Worm (Caenorhabditis elegans) whole organism, L1 larva: Measurements from ENCODE around the gene rde-11.
A peak's percentile ranks its signal among the peaks of the same experiment; 100 is the strongest.

ENCODE experiments used
- C04F5.9 ChIP-seq: sonication (generic microtip); optimal IDR thresholded peaks from 2 replicates; lab custom pipeline; 2016; ENCODE audit warnings: missing genetic modification characterization, missing compliant biosample characterization
- F16B12.6 ChIP-seq: fragments of 150-350 bp; optimal IDR thresholded peaks from 2 replicates; lab custom pipeline; 2014; ENCODE audit warnings: missing biosample characterization, missing genetic modification characterization
- alr-1 ChIP-seq: fragments of 200-800 bp; sonication (Bioruptor generic); optimal IDR thresholded peaks from 2 replicates; lab custom pipeline; 2018; ENCODE audit warnings: borderline replicate concordance, mild to moderate bottlenecking, missing genetic modification characterization, missing compliant biosample characterization
- aly-2 ChIP-seq: fragments of 150-350 bp; optimal IDR thresholded peaks from 2 replicates; lab custom pipeline; 2014; ENCODE audit warnings: missing biosample characterization, missing genetic modification characterization
- ama-1 ChIP-seq: fragments of 150-350 bp; optimal IDR thresholded peaks from 2 replicates; lab custom pipeline; 2014
- blmp-1 ChIP-seq: fragments of 150-350 bp; optimal IDR thresholded peaks from 2 replicates; lab custom pipeline; 2014; ENCODE audit warnings: missing biosample characterization, missing genetic modification characterization
- ceh-63 ChIP-seq: fragments of 200-800 bp; sonication (Bioruptor generic); optimal IDR thresholded peaks from 2 replicates; lab custom pipeline; 2018; ENCODE audit warnings: mild to moderate bottlenecking, missing genetic modification characterization, missing compliant biosample characterization
- ceh-88 ChIP-seq: fragments of 200-800 bp; sonication (Bioruptor generic); IDR thresholded peaks from 2 replicates; pipeline ENCODE4 v1.3.6; 2022; ENCODE audit warnings: missing genetic modification characterization, missing compliant biosample characterization
- ceh-90 ChIP-seq: sonication (generic microtip); optimal IDR thresholded peaks from 2 replicates; lab custom pipeline; 2016; ENCODE audit warnings: missing genetic modification characterization, missing compliant biosample characterization
- dpl-1 ChIP-seq, 3 experiments: fragments of 150-350 bp in 2 of 3; sonication (generic microtip) in 1 of 3; optimal IDR thresholded peaks; 2 replicates each; lab custom pipeline; 2014 to 2017; ENCODE audit warnings: missing biosample characterization in 3 of 3, missing genetic modification characterization in 3 of 3, missing genetic modification reagents in 3 of 3
- dsc-1 ChIP-seq: sonication (generic microtip); optimal IDR thresholded peaks from 2 replicates; lab custom pipeline; 2016; ENCODE audit warnings: mild to moderate bottlenecking, missing genetic modification characterization, missing compliant biosample characterization
- efl-1 ChIP-seq, 4 experiments: fragments of 150-350 bp; optimal IDR thresholded peaks in 3 of 4; peaks in 1 of 4; 1 replicate in 1 of 4; 2 replicates in 3 of 4; lab custom pipeline; 2014; ENCODE audit warnings: missing biosample characterization in 2 of 4, missing genetic modification characterization in 2 of 4, missing genetic modification reagents in 2 of 4
- egl-27 ChIP-seq, 2 experiments: fragments of 150-350 bp in 1 of 2; sonication (generic microtip); optimal IDR thresholded peaks; 3 replicates each; lab custom pipeline; 2017 to 2018; ENCODE audit warnings: missing biosample characterization in 2 of 2, missing genetic modification characterization in 2 of 2, missing genetic modification reagents in 2 of 2
- elt-3 ChIP-seq, 6 experiments: fragments of 150-350 bp in 1 of 6; sonication (generic microtip); optimal IDR thresholded peaks; 2 replicates each; lab custom pipeline; 2017 to 2018; ENCODE audit warnings: missing biosample characterization in 6 of 6, missing genetic modification characterization in 6 of 6, inconsistent platforms in 1 of 6
- fos-1 ChIP-seq: fragments of 150-350 bp; optimal IDR thresholded peaks from 2 replicates; lab custom pipeline; 2014; ENCODE audit warnings: missing biosample characterization, missing genetic modification characterization
- grh-1 ChIP-seq: fragments of 200-800 bp; sonication (Bioruptor generic); IDR thresholded peaks from 2 replicates; pipeline ENCODE4 v1.3.6; 2022; ENCODE audit warnings: missing genetic modification reagents, missing genetic modification characterization, missing compliant biosample characterization
- irx-1 ChIP-seq: sonication (generic microtip); optimal IDR thresholded peaks from 2 replicates; lab custom pipeline; 2016; ENCODE audit warnings: missing genetic modification characterization, missing compliant biosample characterization
- isw-1 ChIP-seq: fragments of 200-800 bp; sonication (Bioruptor generic); IDR thresholded peaks from 2 replicates; pipeline ENCODE4 v1.3.6; 2022; ENCODE audit warnings: missing genetic modification characterization, missing compliant biosample characterization
- jun-1 ChIP-seq: fragments of 150-350 bp; optimal IDR thresholded peaks from 2 replicates; lab custom pipeline; 2014; ENCODE audit warnings: missing biosample characterization, missing genetic modification reagents, missing genetic modification characterization
- lin-15B ChIP-seq: fragments of 150-350 bp; sonication (generic microtip); optimal IDR thresholded peaks from 3 replicates; lab custom pipeline; 2014; ENCODE audit warnings: missing biosample characterization, missing genetic modification characterization
- lin-35 ChIP-seq, 2 experiments: fragments of 150-350 bp; optimal IDR thresholded peaks; 2 replicates each; lab custom pipeline; 2014; ENCODE audit warnings: missing biosample characterization in 2 of 2, missing genetic modification characterization in 2 of 2, missing genetic modification reagents in 2 of 2
- lin-39 ChIP-seq: fragments of 150-350 bp; optimal IDR thresholded peaks from 2 replicates; lab custom pipeline; 2014; ENCODE audit warnings: missing biosample characterization, missing genetic modification reagents, missing genetic modification characterization
- lir-3 ChIP-seq: sonication (generic microtip); optimal IDR thresholded peaks from 2 replicates; lab custom pipeline; 2016; ENCODE audit warnings: mild to moderate bottlenecking, missing genetic modification characterization, moderate library complexity, missing compliant biosample characterization; ENCODE audit not compliant: poor library complexity
- mef-2 ChIP-seq: fragments of 150-350 bp; optimal IDR thresholded peaks from 2 replicates; lab custom pipeline; 2014; ENCODE audit warnings: missing biosample characterization, missing genetic modification characterization
- nhr-11 ChIP-seq: fragments of 150-350 bp; optimal IDR thresholded peaks from 2 replicates; lab custom pipeline; 2014; ENCODE audit warnings: missing biosample characterization, missing genetic modification characterization
- nhr-19 ChIP-seq: fragments of 200-800 bp; sonication (Bioruptor generic); conservative IDR thresholded peaks from 2 replicates; pipeline ENCODE4 v1.3.6; 2022; ENCODE audit warnings: missing genetic modification characterization, missing compliant biosample characterization
- nhr-20 ChIP-seq: sonication (generic microtip); optimal IDR thresholded peaks from 2 replicates; lab custom pipeline; 2016; ENCODE audit warnings: mild to moderate bottlenecking, missing genetic modification characterization, missing compliant biosample characterization
- nhr-28 ChIP-seq: fragments of 150-350 bp; optimal IDR thresholded peaks from 2 replicates; lab custom pipeline; 2014; ENCODE audit warnings: missing biosample characterization, missing genetic modification characterization
- nhr-47 ChIP-seq: sonication (generic microtip); optimal IDR thresholded peaks from 2 replicates; lab custom pipeline; 2016; ENCODE audit warnings: mild to moderate bottlenecking, missing genetic modification characterization, moderate library complexity, missing compliant biosample characterization
- nhr-71 ChIP-seq: sonication (generic microtip); optimal IDR thresholded peaks from 2 replicates; lab custom pipeline; 2016; ENCODE audit warnings: mild to moderate bottlenecking, missing genetic modification characterization, moderate library complexity, missing compliant biosample characterization
- nhr-77 ChIP-seq: fragments of 150-350 bp; optimal IDR thresholded peaks from 2 replicates; lab custom pipeline; 2014; ENCODE audit warnings: missing biosample characterization, missing genetic modification characterization
- nhr-85 ChIP-seq: sonication (generic microtip); peaks from one replicate; lab custom pipeline; 2016; ENCODE audit warnings: missing genetic modification characterization, inconsistent platforms, missing compliant biosample characterization
- nhr-90 ChIP-seq: sonication (generic microtip); optimal IDR thresholded peaks from 2 replicates; lab custom pipeline; 2016; ENCODE audit warnings: mild to moderate bottlenecking, missing genetic modification characterization, missing compliant biosample characterization; ENCODE audit not compliant: poor library complexity
- pag-3 ChIP-seq: sonication (generic microtip); optimal IDR thresholded peaks from 2 replicates; lab custom pipeline; 2017; ENCODE audit warnings: missing genetic modification characterization, mild to moderate bottlenecking, missing compliant biosample characterization, antibody characterized with exemption, borderline replicate concordance; ENCODE audit not compliant: insufficient read depth
- pqm-1 ChIP-seq: sonication (generic microtip); optimal IDR thresholded peaks from 3 replicates; lab custom pipeline; 2017; ENCODE audit warnings: missing biosample characterization, missing genetic modification characterization
- rnt-1 ChIP-seq: sonication (generic microtip); optimal IDR thresholded peaks from 2 replicates; lab custom pipeline; 2016; ENCODE audit warnings: mild to moderate bottlenecking, missing genetic modification characterization, moderate library complexity, missing compliant biosample characterization
- snpc-4 ChIP-seq: fragments of 150-350 bp; optimal IDR thresholded peaks from 2 replicates; lab custom pipeline; 2014; ENCODE audit warnings: missing biosample characterization, missing genetic modification characterization
- swsn-7 ChIP-seq: sonication (generic microtip); optimal IDR thresholded peaks from 2 replicates; lab custom pipeline; 2016; ENCODE audit warnings: missing genetic modification characterization, missing compliant biosample characterization
- tbx-2 ChIP-seq: sonication (generic microtip); optimal IDR thresholded peaks from 2 replicates; lab custom pipeline; 2016; ENCODE audit warnings: missing genetic modification characterization, missing compliant biosample characterization
- tlp-1 ChIP-seq: fragments of 150-350 bp; optimal IDR thresholded peaks from 2 replicates; lab custom pipeline; 2014; ENCODE audit warnings: missing biosample characterization, missing genetic modification characterization
- unc-130 ChIP-seq: fragments of 150-350 bp; optimal IDR thresholded peaks from 2 replicates; lab custom pipeline; 2017; ENCODE audit warnings: missing biosample characterization, missing genetic modification characterization, inconsistent platforms
- unc-62 ChIP-seq: fragments of 150-350 bp; optimal IDR thresholded peaks from 2 replicates; lab custom pipeline; 2014; ENCODE audit warnings: missing biosample characterization, missing genetic modification reagents, missing genetic modification characterization
- xbp-1 ChIP-seq: sonication (generic microtip); optimal IDR thresholded peaks from 2 replicates; lab custom pipeline; 2016; ENCODE audit warnings: missing genetic modification characterization, missing compliant biosample characterization
- zip-4 ChIP-seq: fragments of 200-800 bp; sonication (Bioruptor generic); optimal IDR thresholded peaks from 2 replicates; lab custom pipeline; 2018; ENCODE audit warnings: mild to moderate bottlenecking, missing genetic modification characterization, moderate library complexity, missing compliant biosample characterization
- ztf-11 ChIP-seq, 2 experiments: sonication (generic microtip); optimal IDR thresholded peaks; 2 replicates each; lab custom pipeline; 2016 to 2017; ENCODE audit warnings: missing genetic modification characterization in 2 of 2, missing biosample characterization in 1 of 2, missing compliant biosample characterization in 1 of 2

rde-11 gene

ce11 chrIV:13093677-13094076, 11.3 kb upstream of the rde-11 start, which contains the start of the genes prcc-1 and C39E9.12 (continued):
- TF ChIP-seq ztf-11 (tag; optimal IDR thresholded peaks at IDR 0.05; lab: Kevin White, UChicago) (no peak), fos-1 (tag; lab: Kevin White, UChicago) (peak; percentile 63)

- TF ChIP-seq efl-1 (optimal IDR thresholded peaks at IDR 0.05; lab: Kevin White, UChicago) (no peak), efl-1 (GFP tag; optimal IDR thresholded peaks at IDR 0.05 in 1 of 2; lab: Kevin White, UChicago) (peak in 1 of 2 experiments; percentile 57), isw-1 (no peak), F16B12.6 (no peak)
Measured at ce11 chrIV:13095462-13095861, 9.5 kb upstream of the rde-11 start, which contains the start of gene rfc-3. Gene rfc-3 (plus strand): TSS chrIV:13095762.

- no peak for TF ChIP-seq nhr-85 (tag; lab: Kevin White, UChicago)
- no peak for TF ChIP-seq tlp-1
- TF ChIP-seq aly-2 (tag; lab: Kevin White, UChicago) = peak; percentile 13
Measured at ce11 chrIV:13096778-13097177, 8.2 kb upstream of the rde-11 start.

ce11 chrIV:13098652-13099051, 6.3 kb upstream of the rde-11 start, which contains the start of the genes dli-1, tin-9.2 and exos-4.1:
Gene dli-1 (minus strand): TSS chrIV:13098792.
Gene tin-9.2 (plus strand): TSS chrIV:13098995.
Gene exos-4.1 (plus strand): TSS chrIV:13098999.
- TF ChIP-seq efl-1 (optimal IDR thresholded peaks at IDR 0.05; lab: Kevin White, UChicago) (peak; percentile 82 to 84), efl-1 (GFP tag; optimal IDR thresholded peaks at IDR 0.05 in 1 of 2; lab: Kevin White, UChicago) (peak; percentile 82 to 97), ceh-90 (tag; lab: Kevin White, UChicago) (no peak), pag-3 (no peak), xbp-1 (tag; lab: Kevin White, UChicago) (peak; percentile 78), nhr-47 (tag; lab: Kevin White, UChicago) (peak; percentile 85), swsn-7 (peak; percentile 74), alr-1 (no peak), pqm-1 (tag; lab: Kevin White, UChicago) (no peak), elt-3 (tag; optimal IDR thresholded peaks at IDR 0.05; lab: Kevin White, UChicago) (peak in 1 of 6 experiments; percentile 39), nhr-20 (peak; percentile 73), tbx-2 (tag; lab: Kevin White, UChicago) (peak; percentile 81), dpl-1 (GFP tag; optimal IDR thresholded peaks at IDR 0.05; lab: Kevin White, UChicago) (peak; percentile 73 to 84 (median 79)), nhr-19 (GFP tag; lab: Robert Waterston, UW) (peak; percentile 76), unc-130 (tag; lab: Kevin White, UChicago) (no peak), ama-1 (peak; percentile 16), ztf-11 (tag; optimal IDR thresholded peaks at IDR 0.05; lab: Kevin White, UChicago) (no peak), ceh-63 (GFP tag; lab: Kevin White, UChicago) (no peak), nhr-85 (tag; lab: Kevin White, UChicago) (peak; percentile 83), mef-2 (no peak), unc-62 (no peak), lir-3 (peak; percentile 46), zip-4 (GFP tag; lab: Kevin White, UChicago) (peak; percentile 18), nhr-77 (tag; lab: Kevin White, UChicago) (peak; percentile 17), nhr-71 (tag; lab: Kevin White, UChicago) (peak; percentile 88), F16B12.6 (peak; percentile 94), C04F5.9 (tag; lab: Kevin White, UChicago) (peak; percentile 50), irx-1 (tag; lab: Kevin White, UChicago) (peak; percentile 51), lin-35 (GFP tag; optimal IDR thresholded peaks at IDR 0.05; lab: Kevin White, UChicago) (peak; percentile 80 to 82), lin-39 (tag; lab: Kevin White, UChicago) (peak; percentile 73), nhr-28 (tag; lab: Kevin White, UChicago) (no peak), fos-1 (tag; lab: Kevin White, UChicago) (peak; percentile 33), nhr-90 (peak; percentile 63), rnt-1 (peak; percentile 69), ceh-88 (GFP tag; lab: Robert Waterston, UW) (no peak), jun-1 (peak; percentile 14), isw-1 (peak; percentile 79), lin-15B (tag; lab: Kevin White, UChicago) (peak; percentile 62), egl-27 (tag; optimal IDR thresholded peaks at IDR 0.05; lab: Kevin White, UChicago) (no peak), blmp-1 (tag; lab: Kevin White, UChicago) (peak; percentile 62), snpc-4 (tag; lab: Kevin White, UChicago) (peak; percentile 57), dsc-1 (tag; lab: Kevin White, UChicago) (peak; percentile 74), grh-1 (GFP tag; lab: Robert Waterston, UW) (peak; percentile 13; the same call in 1 of the 2 replicates), nhr-11 (tag; lab: Kevin White, UChicago) (peak; percentile 33)
